ENCODE assay signal across 3 fruit fly cellular contexts in the genomic region with DNA sequence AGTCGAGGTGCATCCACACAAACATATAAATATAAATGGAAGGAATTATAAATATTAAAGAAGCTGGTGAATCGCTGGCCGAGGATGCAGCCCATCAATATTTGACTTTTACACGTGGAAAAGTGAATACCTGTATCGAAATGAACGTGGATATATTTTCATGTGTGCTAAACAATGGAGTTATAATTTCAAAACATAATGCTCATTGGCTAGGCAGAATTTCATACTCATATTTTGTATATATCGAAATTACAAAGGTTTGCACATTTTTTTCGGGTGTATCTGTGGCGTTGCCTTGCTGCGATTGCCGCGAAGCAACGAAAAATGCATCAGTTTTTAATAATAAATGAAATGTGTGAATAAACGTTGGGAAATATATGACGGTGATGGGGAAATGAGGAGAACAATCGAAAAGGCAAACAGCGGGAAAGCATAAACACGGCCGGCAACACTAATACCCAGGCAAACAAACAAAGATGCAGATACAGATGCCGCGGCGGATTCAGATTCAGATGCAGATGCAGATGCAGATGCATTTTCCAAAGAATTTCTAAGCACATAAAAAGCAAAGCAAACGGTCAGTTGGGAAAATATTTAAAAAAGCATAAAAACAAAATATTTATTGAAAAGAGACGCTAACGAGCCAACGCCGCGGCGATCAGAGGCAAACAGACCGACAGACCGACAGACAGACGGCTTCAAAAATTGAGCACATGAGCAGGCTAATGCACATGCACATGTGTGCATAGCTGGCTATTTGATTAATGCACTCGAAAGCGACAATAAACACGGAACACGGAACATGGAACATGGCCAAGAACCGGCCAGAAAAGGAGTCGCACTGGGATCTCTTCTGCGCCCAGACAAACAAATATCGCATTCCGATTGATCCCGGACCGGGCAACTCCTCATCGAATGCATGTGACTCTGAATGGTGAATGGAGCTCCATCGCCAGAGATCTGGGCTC.
TF ChIP-seq lines count a peak whose summit lies in the region.

No protein-coding gene starts in this region.

TF ChIP-seq in whole organism, embryonic, 481 proteins besides CTCF, POLR2A, EP300 and RAD21 (continued from another document and continues in another):
- TF ChIP-seq sr (GFP tag; IDR thresholded peaks at IDR 0.05; lab: Robert Waterston, UW) (no peak), CG10267 (tag; optimal IDR thresholded peaks at IDR 0.05; lab: Kevin White, UChicago) (peak; percentile 75), CG2678 (tag; optimal IDR thresholded peaks at IDR 0.05; lab: Kevin White, UChicago) (peak; percentile 68), scrt (GFP tag; optimal IDR thresholded peaks at IDR 0.05; lab: Kevin White, UChicago) (no peak), bsh (GFP tag; optimal IDR thresholded peaks at IDR 0.05; lab: Kevin White, UChicago) (peak in 1 of 2 experiments; percentile 88), grau (tag; optimal IDR thresholded peaks at IDR 0.05; lab: Kevin White, UChicago) (peak; percentile 33), CG30431 (GFP tag; optimal IDR thresholded peaks at IDR 0.05; lab: Kevin White, UChicago) (peak; percentile 51), CG8765 (GFP tag; IDR thresholded peaks at IDR 0.05; lab: Robert Waterston, UW) (peak; percentile 29; the same call in 1 of the 2 replicates), CG32772 (GFP tag; IDR thresholded peaks at IDR 0.05; lab: Robert Waterston, UW) (peak; percentile 60; the same call in 1 of the 2 replicates), Dll (GFP tag; IDR thresholded peaks at IDR 0.05; lab: Robert Waterston, UW; ENCODE audit: partially characterized antibody) (no peak), Asciz (GFP tag; optimal IDR thresholded peaks at IDR 0.05; lab: Kevin White, UChicago) (peak; percentile 41), dysf (GFP tag; IDR thresholded peaks at IDR 0.05; lab: Robert Waterston, UW) (peak; percentile 31; the same call in 1 of the 3 replicates), luna (GFP tag; optimal IDR thresholded peaks at IDR 0.05; lab: Kevin White, UChicago) (no peak), lmd (GFP tag; IDR thresholded peaks at IDR 0.05; lab: Robert Waterston, UW) (peak; percentile 59; the same call in 1 of the 2 replicates), Doc3 (GFP tag; IDR thresholded peaks at IDR 0.05; lab: Robert Waterston, UW; ENCODE audit: partially characterized antibody) (no peak), unpg (GFP tag; optimal IDR thresholded peaks at IDR 0.05; lab: Kevin White, UChicago) (peak; percentile 33), Sry-β (GFP tag; optimal IDR thresholded peaks at IDR 0.05; lab: Kevin White, UChicago) (peak; percentile 36), Ets65A (GFP tag; lab: Kevin White, UChicago) (peak; percentile 39), sna (GFP tag; IDR thresholded peaks at IDR 0.05; lab: Robert Waterston, UW; ENCODE audit: partially characterized antibody) (no peak), jing (GFP tag; optimal IDR thresholded peaks at IDR 0.05; lab: Kevin White, UChicago) (peak; percentile 26), CG12744 (GFP tag; optimal IDR thresholded peaks at IDR 0.05; lab: Kevin White, UChicago) (no peak), cg (GFP tag; optimal IDR thresholded peaks at IDR 0.05; lab: Kevin White, UChicago) (peak; percentile 2), gro (GFP tag; optimal IDR thresholded peaks at IDR 0.05; lab: Kevin White, UChicago) (no peak), CG11398 (GFP tag; optimal IDR thresholded peaks at IDR 0.05; lab: Kevin White, UChicago) (no peak), twi (tag; optimal IDR thresholded peaks at IDR 0.05; lab: Kevin White, UChicago) (peak; percentile 27), CG8290 (GFP tag; optimal IDR thresholded peaks at IDR 0.05; lab: Kevin White, UChicago) (peak; percentile 63), CG8290 (tag; optimal IDR thresholded peaks at IDR 0.05; lab: Kevin White, UChicago) (no peak), btn (GFP tag; optimal IDR thresholded peaks at IDR 0.05; lab: Kevin White, UChicago) (no peak), fu2 (GFP tag; optimal IDR thresholded peaks at IDR 0.05; lab: Kevin White, UChicago) (no peak), Meics (GFP tag; optimal IDR thresholded peaks at IDR 0.05; lab: Kevin White, UChicago) (no peak), sisA (GFP tag; IDR thresholded peaks at IDR 0.05; lab: Robert Waterston, UW) (peak; percentile 50; the same call in 1 of the 2 replicates), CG1233 (GFP tag; optimal IDR thresholded peaks at IDR 0.05; lab: Kevin White, UChicago) (peak; percentile 49), PHDP (tag; optimal IDR thresholded peaks at IDR 0.05; lab: Kevin White, UChicago) (peak; percentile 34), CG5245 (GFP tag; optimal IDR thresholded peaks at IDR 0.05; lab: Kevin White, UChicago) (peak; percentile 51), ATbp (GFP tag; optimal IDR thresholded peaks at IDR 0.05; lab: Kevin White, UChicago) (peak; percentile 24), hkb (optimal IDR thresholded peaks at IDR 0.05; lab: Kevin White, UChicago) (no peak), hkb (GFP tag; IDR thresholded peaks at IDR 0.05; lab: Robert Waterston, UW) (0 out of 2 replicates have a peak, but pooled peaks have one; percentile 42), lilli (GFP tag; optimal IDR thresholded peaks at IDR 0.05; lab: Kevin White, UChicago) (peak; percentile 15), CG2202 (tag; optimal IDR thresholded peaks at IDR 0.05; lab: Kevin White, UChicago) (peak; percentile 68)

TF ChIP-seq in whole organism, prepupa, 60 proteins besides CTCF, POLR2A, EP300 and RAD21 (continued from another document):
- TF ChIP-seq CG32006 (GFP tag; optimal IDR thresholded peaks at IDR 0.05; lab: Kevin White, UChicago): peak; percentile 44
- TF ChIP-seq salr (GFP tag; optimal IDR thresholded peaks at IDR 0.05; lab: Kevin White, UChicago): peak; percentile 37 to 45
- TF ChIP-seq fd85E (GFP tag; optimal IDR thresholded peaks at IDR 0.05; lab: Kevin White, UChicago): peak; percentile 16
- TF ChIP-seq CG7368 (GFP tag; optimal IDR thresholded peaks at IDR 0.05; lab: Kevin White, UChicago): peak; percentile 61
- peak; percentile 70 for TF ChIP-seq Eip75B (GFP tag; optimal IDR thresholded peaks at IDR 0.05; lab: Kevin White, UChicago)
- peak; percentile 58 for TF ChIP-seq pdm3 (GFP tag; optimal IDR thresholded peaks at IDR 0.05; lab: Kevin White, UChicago)
- TF ChIP-seq dac (GFP tag; optimal IDR thresholded peaks at IDR 0.05; lab: Kevin White, UChicago): no peak
- peak; percentile 43 for TF ChIP-seq CG11762 (GFP tag; optimal IDR thresholded peaks at IDR 0.05; lab: Kevin White, UChicago; ENCODE audit: insufficient read depth)
- peak; percentile 71 for TF ChIP-seq acj6 (GFP tag; optimal IDR thresholded peaks at IDR 0.05; lab: Kevin White, UChicago)
- no peak for TF ChIP-seq Hr38 (GFP tag; optimal IDR thresholded peaks at IDR 0.05; lab: Kevin White, UChicago)
- peak; percentile 98 for TF ChIP-seq svp (GFP tag; lab: Kevin White, UChicago)
- peak; percentile 83 for TF ChIP-seq Sox102F (GFP tag; optimal IDR thresholded peaks at IDR 0.05; lab: Kevin White, UChicago)
- peak; percentile 34 for TF ChIP-seq Sox15 (GFP tag; optimal IDR thresholded peaks at IDR 0.05; lab: Kevin White, UChicago)
- peak; percentile 30 for TF ChIP-seq fd59A (GFP tag; optimal IDR thresholded peaks at IDR 0.05; lab: Kevin White, UChicago)
- TF ChIP-seq Hr4 (GFP tag; optimal IDR thresholded peaks at IDR 0.05; lab: Kevin White, UChicago): peak; percentile 3
- no peak for TF ChIP-seq CG4318 (GFP tag; optimal IDR thresholded peaks at IDR 0.05; lab: Kevin White, UChicago)
- peak; percentile 38 for TF ChIP-seq CG6808 (GFP tag; optimal IDR thresholded peaks at IDR 0.05; lab: Kevin White, UChicago)
- TF ChIP-seq spab (GFP tag; optimal IDR thresholded peaks at IDR 0.05; lab: Kevin White, UChicago): peak; percentile 66
- TF ChIP-seq CG11902 (GFP tag; optimal IDR thresholded peaks at IDR 0.05; lab: Kevin White, UChicago): peak; percentile 66
- peak; percentile 67 for TF ChIP-seq OdsH (GFP tag; optimal IDR thresholded peaks at IDR 0.05; lab: Kevin White, UChicago)
- peak; percentile 70 for TF ChIP-seq vri (GFP tag; optimal IDR thresholded peaks at IDR 0.05; lab: Kevin White, UChicago)
- TF ChIP-seq Eip93F (GFP tag; optimal IDR thresholded peaks at IDR 0.05; lab: Kevin White, UChicago): peak; percentile 62
- TF ChIP-seq CG8632 (GFP tag; optimal IDR thresholded peaks at IDR 0.05; lab: Kevin White, UChicago): peak; percentile 58
- TF ChIP-seq Blimp-1 (GFP tag; optimal IDR thresholded peaks at IDR 0.05; lab: Kevin White, UChicago): peak; percentile 33
- TF ChIP-seq fkh (GFP tag; optimal IDR thresholded peaks at IDR 0.05; lab: Kevin White, UChicago): peak; percentile 57
- TF ChIP-seq achi (GFP tag; optimal IDR thresholded peaks at IDR 0.05; lab: Kevin White, UChicago): peak; percentile 50
- TF ChIP-seq CG15336 (GFP tag; IDR thresholded peaks at IDR 0.05; lab: Robert Waterston, UW): no peak
- TF ChIP-seq CG8319 (GFP tag; optimal IDR thresholded peaks at IDR 0.05; lab: Kevin White, UChicago): peak; percentile 72
- TF ChIP-seq CG1621 (tag; optimal IDR thresholded peaks at IDR 0.05; lab: Kevin White, UChicago): peak; percentile 34
- no peak for TF ChIP-seq CG11294 (GFP tag; IDR thresholded peaks at IDR 0.05; lab: Robert Waterston, UW)
- peak; percentile 69 for TF ChIP-seq Sox14 (GFP tag; optimal IDR thresholded peaks at IDR 0.05; lab: Kevin White, UChicago)
- TF ChIP-seq CG10631 (GFP tag; optimal IDR thresholded peaks at IDR 0.05; lab: Kevin White, UChicago): peak; percentile 50
- peak; percentile 56 to 67 for TF ChIP-seq ss (GFP tag; optimal IDR thresholded peaks at IDR 0.05; lab: Kevin White, UChicago)
- peak; percentile 69 for TF ChIP-seq CG10669 (GFP tag; optimal IDR thresholded peaks at IDR 0.05; lab: Kevin White, UChicago)
- TF ChIP-seq net (GFP tag; optimal IDR thresholded peaks at IDR 0.05; lab: Kevin White, UChicago): peak; percentile 46
- peak; percentile 18 for TF ChIP-seq CG6276 (GFP tag; optimal IDR thresholded peaks at IDR 0.05; lab: Kevin White, UChicago)
- no peak for TF ChIP-seq Gug (GFP tag; IDR thresholded peaks at IDR 0.05; lab: Robert Waterston, UW)
- TF ChIP-seq CG6854 (GFP tag; optimal IDR thresholded peaks at IDR 0.05; lab: Kevin White, UChicago): peak; percentile 51
- TF ChIP-seq CG9139 (GFP tag; optimal IDR thresholded peaks at IDR 0.05; lab: Kevin White, UChicago): peak; percentile 35
- peak; percentile 68 for TF ChIP-seq Ets96B (tag; optimal IDR thresholded peaks at IDR 0.05; lab: Kevin White, UChicago)
TF ChIP-seq in whole organism, prepupa: peak in this region for 52.

TF ChIP-seq in whole organism, wandering third instar larva, 38 proteins besides CTCF, POLR2A, EP300 and RAD21 (continued from another document):
- TF ChIP-seq HLH106 (tag; optimal IDR thresholded peaks at IDR 0.05; lab: Kevin White, UChicago): peak; percentile 83
- peak; percentile 80 for TF ChIP-seq fru (GFP tag; optimal IDR thresholded peaks at IDR 0.05; lab: Kevin White, UChicago)
- TF ChIP-seq br (GFP tag; optimal IDR thresholded peaks at IDR 0.05; lab: Kevin White, UChicago): peak; percentile 64
- TF ChIP-seq CrebA (GFP tag; optimal IDR thresholded peaks at IDR 0.05; lab: Kevin White, UChicago; ENCODE audit: borderline replicate concordance): peak; percentile 18
